Worm (Caenorhabditis elegans) whole organism, midembryonic: ENCODE data around the gene T07G12.3.
A peak's percentile ranks its signal among the peaks of the same experiment; 100 is the strongest.

ENCODE experiments used
- T22C8.4 ChIP-seq: fragments of 200-800 bp; sonication (Bioruptor generic); IDR thresholded peaks from 2 replicates; pipeline ENCODE4 v1.3.6; 2022; ENCODE audit warnings: missing genetic modification characterization, missing compliant biosample characterization
- cog-1 ChIP-seq: sonication (generic microtip); optimal IDR thresholded peaks from 2 replicates; lab custom pipeline; 2016; ENCODE audit warnings: missing genetic modification characterization, missing compliant biosample characterization
- flt-1 ChIP-seq: fragments of 200-800 bp; sonication (Bioruptor generic); IDR thresholded peaks from 2 replicates; pipeline ENCODE4 v1.3.6; 2022; ENCODE audit warnings: missing genetic modification characterization, missing compliant biosample characterization
- klf-2 ChIP-seq: fragments of 200-800 bp; sonication (Bioruptor generic); conservative IDR thresholded peaks from 2 replicates; pipeline ENCODE4 v1.3.6; 2022; ENCODE audit warnings: missing genetic modification reagents, missing genetic modification characterization, missing compliant biosample characterization
- med-1 ChIP-seq: sonication (generic microtip); optimal IDR thresholded peaks from 2 replicates; lab custom pipeline; 2017; ENCODE audit warnings: missing genetic modification characterization, mild to moderate bottlenecking, missing compliant biosample characterization, antibody characterized with exemption, missing genetic modification reagents; ENCODE audit not compliant: insufficient read depth
- ref-1 ChIP-seq: fragments of 200-800 bp; sonication (Bioruptor generic); conservative IDR thresholded peaks from 2 replicates; pipeline ENCODE4 v1.3.6; 2022; ENCODE audit warnings: missing genetic modification reagents, missing genetic modification characterization, missing compliant biosample characterization
- tab-1 ChIP-seq: fragments of 200-800 bp; sonication (Bioruptor generic); IDR thresholded peaks from 2 replicates; pipeline ENCODE4 v1.3.6; 2022; ENCODE audit warnings: missing genetic modification characterization, missing compliant biosample characterization
- ztf-23 ChIP-seq: fragments of 200-800 bp; sonication (Bioruptor generic); IDR thresholded peaks from 2 replicates; pipeline ENCODE4 v1.3.6; 2022; ENCODE audit warnings: missing genetic modification reagents, missing genetic modification characterization, missing compliant biosample characterization
- ztf-29 ChIP-seq: fragments of 200-800 bp; sonication (Bioruptor generic); IDR thresholded peaks from 2 replicates; pipeline ENCODE4 v1.3.6; 2022; ENCODE audit warnings: missing genetic modification reagents, missing genetic modification characterization, missing compliant biosample characterization

Gene T07G12.3

ce11 chrIV:10542283-10542682, 8.5 kb downstream of the T07G12.3 start:
- no peak for TF ChIP-seq ztf-23 (GFP tag; lab: Robert Waterston, UW)
- no peak for TF ChIP-seq ref-1
- TF ChIP-seq klf-2 (GFP tag; lab: Robert Waterston, UW): no peak
- TF ChIP-seq flt-1 (GFP tag; lab: Robert Waterston, UW): no peak
- no peak for TF ChIP-seq cog-1 (tag; lab: Kevin White, UChicago)
- TF ChIP-seq ztf-29: no peak
- no peak for TF ChIP-seq T22C8.4 (GFP tag; lab: Robert Waterston, UW)
- TF ChIP-seq tab-1 (GFP tag; lab: Robert Waterston, UW): no peak
- no peak for TF ChIP-seq med-1 (GFP tag; lab: Kevin White, UChicago)

- no peak for TF ChIP-seq klf-2 (GFP tag; lab: Robert Waterston, UW)
- TF ChIP-seq tab-1 (GFP tag; lab: Robert Waterston, UW): no peak
- no peak for TF ChIP-seq cog-1 (tag; lab: Kevin White, UChicago)
- TF ChIP-seq ref-1: no peak
- TF ChIP-seq flt-1 (GFP tag; lab: Robert Waterston, UW): no peak
- no peak for TF ChIP-seq ztf-23 (GFP tag; lab: Robert Waterston, UW)
Measured at ce11 chrIV:10543361-10543760, 9.6 kb downstream of the T07G12.3 start.

DNA sequence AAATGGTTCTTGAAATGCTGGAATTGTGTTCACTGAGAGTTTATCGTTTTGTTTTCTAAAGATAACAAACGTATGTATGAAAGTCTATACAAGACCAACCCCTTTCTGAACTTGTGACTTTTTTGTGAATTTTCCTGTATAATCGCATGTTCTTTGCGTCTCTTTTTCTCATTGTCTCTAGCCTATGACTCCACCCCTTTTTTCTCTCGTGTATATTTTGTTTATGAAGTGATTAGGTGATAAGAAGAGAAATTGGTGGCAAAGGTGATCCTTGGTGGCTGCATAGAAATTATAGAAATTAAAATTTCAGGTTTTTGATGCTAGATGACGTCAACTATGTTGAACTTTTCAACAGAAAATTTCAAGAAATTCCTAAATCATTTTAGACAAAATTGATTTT, 11.3 kb downstream of the T07G12.3 start, which contains the start of gene T07G12.5:
Gene T07G12.5, minus strand, starts transcription at position 101 of the 400 bp plus-strand sequence.
- no peak for TF ChIP-seq klf-2 (GFP tag; lab: Robert Waterston, UW)
- no peak for TF ChIP-seq med-1 (GFP tag; lab: Kevin White, UChicago)
- no peak for TF ChIP-seq tab-1 (GFP tag; lab: Robert Waterston, UW)
- TF ChIP-seq cog-1 (tag; lab: Kevin White, UChicago): no peak
- no peak for TF ChIP-seq T22C8.4 (GFP tag; lab: Robert Waterston, UW)
- TF ChIP-seq ztf-29: no peak
- no peak for TF ChIP-seq ztf-23 (GFP tag; lab: Robert Waterston, UW)
- no peak for TF ChIP-seq flt-1 (GFP tag; lab: Robert Waterston, UW)

- TF ChIP-seq flt-1 (GFP tag; lab: Robert Waterston, UW) (no peak), med-1 (GFP tag; lab: Kevin White, UChicago) (no peak), T22C8.4 (GFP tag; lab: Robert Waterston, UW) (no peak), ref-1 (no peak), ztf-23 (GFP tag; lab: Robert Waterston, UW) (no peak), tab-1 (GFP tag; lab: Robert Waterston, UW) (no peak), cog-1 (tag; lab: Kevin White, UChicago) (no peak)
Measured at ce11 chrIV:10546589-10547136, 12.9 kb downstream of the T07G12.3 start, which contains the start of gene zim-1. TSS of gene zim-1 (plus strand) at chrIV:10547086.

ce11 chrIV:10548546-10548945, 14.8 kb downstream of the T07G12.3 start:
- TF ChIP-seq tab-1 (GFP tag; lab: Robert Waterston, UW) (0 out of 2 replicates have a peak, but pooled peaks have one; percentile 53), ref-1 (peak; percentile 62)

- TF ChIP-seq med-1 (GFP tag; lab: Kevin White, UChicago) (no peak), ref-1 (no peak), tab-1 (GFP tag; lab: Robert Waterston, UW) (no peak), T22C8.4 (GFP tag; lab: Robert Waterston, UW) (no peak), flt-1 (GFP tag; lab: Robert Waterston, UW) (no peak), klf-2 (GFP tag; lab: Robert Waterston, UW) (no peak), ztf-23 (GFP tag; lab: Robert Waterston, UW) (no peak), cog-1 (tag; lab: Kevin White, UChicago) (no peak), ztf-29 (no peak)
Measured at ce11 chrIV:10554947-10555346, 21.2 kb downstream of the T07G12.3 start, which contains the start of gene zim-2. TSS of gene zim-2 (plus strand) at chrIV:10555247.

DNA sequence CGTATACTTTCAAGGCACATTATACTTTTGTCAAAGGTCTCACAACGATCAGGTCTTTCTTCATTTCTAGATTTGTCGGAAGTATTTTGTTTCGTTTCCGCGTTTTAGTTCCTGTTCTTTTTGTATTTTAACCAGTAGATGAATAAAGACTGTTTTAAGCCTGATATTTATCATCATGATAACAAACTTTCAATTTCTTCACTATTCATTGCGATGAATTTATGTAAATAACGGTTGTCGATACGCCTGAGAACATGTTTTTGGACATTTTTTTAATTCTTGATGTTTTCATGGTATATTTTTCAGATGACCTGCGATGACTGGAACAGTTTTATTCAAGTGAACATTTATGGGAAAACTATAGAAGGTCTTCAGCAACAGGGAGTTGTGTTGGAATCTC, 24.7 kb downstream of the T07G12.3 start, which contains the start of gene zim-3:
Gene zim-3, plus strand, starts transcription at position 301 of the 400 bp plus-strand sequence.
- TF ChIP-seq flt-1 (GFP tag; lab: Robert Waterston, UW) (no peak), tab-1 (GFP tag; lab: Robert Waterston, UW) (no peak), ztf-29 (no peak), klf-2 (GFP tag; lab: Robert Waterston, UW) (no peak), cog-1 (tag; lab: Kevin White, UChicago) (no peak), T22C8.4 (GFP tag; lab: Robert Waterston, UW) (no peak)

ce11 chrIV:10561605-10562004, 27.9 kb downstream of the T07G12.3 start, which contains the start of gene him-8:
TSS of gene him-8 (plus strand) at chrIV:10561905.
- TF ChIP-seq T22C8.4 (GFP tag; lab: Robert Waterston, UW): no peak
- no peak for TF ChIP-seq cog-1 (tag; lab: Kevin White, UChicago)
- TF ChIP-seq ztf-23 (GFP tag; lab: Robert Waterston, UW): no peak
- TF ChIP-seq klf-2 (GFP tag; lab: Robert Waterston, UW): no peak
- TF ChIP-seq med-1 (GFP tag; lab: Kevin White, UChicago): no peak
- no peak for TF ChIP-seq ztf-29
- TF ChIP-seq tab-1 (GFP tag; lab: Robert Waterston, UW): no peak
- no peak for TF ChIP-seq ref-1
- TF ChIP-seq flt-1 (GFP tag; lab: Robert Waterston, UW): no peak

- TF ChIP-seq med-1 (GFP tag; lab: Kevin White, UChicago): no peak
- no peak for TF ChIP-seq ztf-29
- TF ChIP-seq ref-1: no peak
- no peak for TF ChIP-seq cog-1 (tag; lab: Kevin White, UChicago)
- no peak for TF ChIP-seq ztf-23 (GFP tag; lab: Robert Waterston, UW)
- no peak for TF ChIP-seq flt-1 (GFP tag; lab: Robert Waterston, UW)
Measured at ce11 chrIV:10564613-10565012, 30.9 kb downstream of the T07G12.3 start.

DNA sequence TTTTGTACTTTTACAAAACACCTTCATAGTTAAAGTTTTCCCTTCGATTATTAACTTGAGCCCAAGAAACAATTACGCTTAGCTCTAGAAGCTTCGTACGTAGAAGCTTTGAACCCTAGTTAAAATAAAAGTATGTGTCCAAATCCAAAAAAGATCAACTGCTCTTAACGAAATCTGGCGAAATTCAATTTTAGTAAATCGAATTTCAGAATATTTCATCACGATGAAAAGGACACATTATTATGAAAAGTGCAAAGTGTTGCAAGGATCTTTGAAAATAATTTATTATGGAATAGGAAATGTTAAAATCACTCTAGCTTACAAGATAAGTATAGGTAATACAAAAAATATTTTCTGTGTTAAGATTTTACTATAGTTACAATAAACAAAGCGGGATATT, 31.5 kb downstream of the T07G12.3 start:
- no peak for TF ChIP-seq cog-1 (tag; lab: Kevin White, UChicago)
- TF ChIP-seq tab-1 (GFP tag; lab: Robert Waterston, UW): no peak
- no peak for TF ChIP-seq med-1 (GFP tag; lab: Kevin White, UChicago)
